Fruit fly (Drosophila melanogaster): ENCODE results near the gene sc.
A peak's percentile ranks its signal among the peaks of the same experiment; 100 is the strongest.

The sc gene

dm6 chrX:362073-362674, 33.7 kb upstream of the sc start (continued):
- TF ChIP-seq Chrac-16 (GFP tag; optimal IDR thresholded peaks at IDR 0.05): no peak
- no peak for TF ChIP-seq CG7928 (GFP tag; optimal IDR thresholded peaks at IDR 0.05)
- no peak for TF ChIP-seq Rfx (GFP tag; IDR thresholded peaks at IDR 0.05)
- no peak for TF ChIP-seq gcm (GFP tag; optimal IDR thresholded peaks at IDR 0.05)
- no peak for TF ChIP-seq CG2202 (tag; optimal IDR thresholded peaks at IDR 0.05)
- TF ChIP-seq CG13424 (tag; optimal IDR thresholded peaks at IDR 0.05): peak; percentile 13
- peak; percentile 0 for TF ChIP-seq nau (GFP tag; optimal IDR thresholded peaks at IDR 0.05)
- TF ChIP-seq eve (GFP tag; optimal IDR thresholded peaks at IDR 0.05): no peak
- no peak for TF ChIP-seq MESR4 (GFP tag; optimal IDR thresholded peaks at IDR 0.05)
- no peak for TF ChIP-seq Bdp1 (GFP tag; optimal IDR thresholded peaks at IDR 0.05)
- TF ChIP-seq CG17568 (GFP tag; optimal IDR thresholded peaks at IDR 0.05): peak; percentile 23
- TF ChIP-seq stwl (tag; optimal IDR thresholded peaks at IDR 0.05): no peak
- TF ChIP-seq lola (GFP tag; optimal IDR thresholded peaks at IDR 0.05): peak in 1 of 3 experiments; percentile 8
- peak in 1 of 2 experiments; percentile 14 for TF ChIP-seq Eip74EF (GFP tag; optimal IDR thresholded peaks at IDR 0.05)
- TF ChIP-seq CG2116 (GFP tag; optimal IDR thresholded peaks at IDR 0.05): no peak
- TF ChIP-seq CG2199 (GFP tag; IDR thresholded peaks at IDR 0.05): no peak
- TF ChIP-seq croc (GFP tag; conservative IDR thresholded peaks at IDR 0.05): no peak
- TF ChIP-seq CG2712 (tag; optimal IDR thresholded peaks at IDR 0.05): peak; percentile 37
- no peak for TF ChIP-seq CG11695 (GFP tag; IDR thresholded peaks at IDR 0.05)
- TF ChIP-seq Bgb (GFP tag; IDR thresholded peaks at IDR 0.05; ENCODE audit: partially characterized antibody): no peak
- no peak for TF ChIP-seq unc-4 (GFP tag; IDR thresholded peaks at IDR 0.05; ENCODE audit: partially characterized antibody)
- no peak for TF ChIP-seq ranshi (GFP tag; IDR thresholded peaks at IDR 0.05)
- TF ChIP-seq sc (optimal IDR thresholded peaks at IDR 0.05): no peak
- peak; percentile 56 for TF ChIP-seq sc (GFP tag; optimal IDR thresholded peaks at IDR 0.05)
- no peak for TF ChIP-seq D19A (tag; optimal IDR thresholded peaks at IDR 0.05)
- peak; percentile 14 for TF ChIP-seq CG6813 (GFP tag; optimal IDR thresholded peaks at IDR 0.05)
- TF ChIP-seq gt (GFP tag; IDR thresholded peaks at IDR 0.05): no peak
- TF ChIP-seq insv (GFP tag; optimal IDR thresholded peaks at IDR 0.05): no peak
- peak; percentile 6 for TF ChIP-seq lab (GFP tag; optimal IDR thresholded peaks at IDR 0.05)
- peak; percentile 23 for TF ChIP-seq CG17359 (tag; optimal IDR thresholded peaks at IDR 0.05)
- no peak for TF ChIP-seq Atf-2 (GFP tag; optimal IDR thresholded peaks at IDR 0.05)
- no peak for TF ChIP-seq CG8359 (GFP tag; optimal IDR thresholded peaks at IDR 0.05; ENCODE audit: borderline replicate concordance)
- TF ChIP-seq pum (GFP tag; optimal IDR thresholded peaks at IDR 0.05): no peak
- no peak for TF ChIP-seq gsb (GFP tag; IDR thresholded peaks at IDR 0.05)
- TF ChIP-seq Hr39 (optimal IDR thresholded peaks at IDR 0.05): no peak
- no peak for TF ChIP-seq tap (tag; optimal IDR thresholded peaks at IDR 0.05)
- TF ChIP-seq CG1602 (GFP tag; optimal IDR thresholded peaks at IDR 0.05): no peak
- no peak for TF ChIP-seq rib (GFP tag; IDR thresholded peaks at IDR 0.05)
- no peak for TF ChIP-seq CG12236 (GFP tag; optimal IDR thresholded peaks at IDR 0.05)
- no peak for TF ChIP-seq sim (GFP tag; IDR thresholded peaks at IDR 0.05)
- no peak for TF ChIP-seq CTCF (GFP tag; optimal IDR thresholded peaks at IDR 0.05)
- TF ChIP-seq Pdp1 (GFP tag; optimal IDR thresholded peaks at IDR 0.05): no peak
- no peak for TF ChIP-seq Fer3 (tag; optimal IDR thresholded peaks at IDR 0.05)
- peak; percentile 8 for TF ChIP-seq CG10209 (GFP tag; optimal IDR thresholded peaks at IDR 0.05)
- TF ChIP-seq CG7839 (tag; optimal IDR thresholded peaks at IDR 0.05): no peak
- no peak for TF ChIP-seq her (GFP tag; optimal IDR thresholded peaks at IDR 0.05)
- no peak for TF ChIP-seq lbe (GFP tag; optimal IDR thresholded peaks at IDR 0.05)
- TF ChIP-seq ewg (GFP tag; optimal IDR thresholded peaks at IDR 0.05): peak; percentile 0
- TF ChIP-seq Ada2b (GFP tag; IDR thresholded peaks at IDR 0.05): no peak
- TF ChIP-seq CG9609 (GFP tag; optimal IDR thresholded peaks at IDR 0.05): no peak
- no peak for TF ChIP-seq Aef1 (GFP tag; IDR thresholded peaks at IDR 0.05)

Data from whole organism, embryonic.